Worm (Caenorhabditis elegans) whole organism, mixed stage, embryonic: ENCODE results near the gene F47B10.5.

Experiments used
- M03D4.4 ChIP-seq: sonication (generic microtip); optimal IDR thresholded peaks from 2 replicates; lab custom pipeline; 2017; ENCODE audit warnings: mild to moderate bottlenecking, missing genetic modification characterization, missing compliant biosample characterization
- blmp-1 ChIP-seq: fragments of 150-350 bp; optimal IDR thresholded peaks from 2 replicates; lab custom pipeline; 2014; ENCODE audit warnings: missing biosample characterization, missing genetic modification characterization
- ceh-39 ChIP-seq: fragments of 150-350 bp; optimal IDR thresholded peaks from 2 replicates; lab custom pipeline; 2014; ENCODE audit warnings: missing biosample characterization, missing genetic modification characterization
- ceh-43 ChIP-seq: fragments of 200-800 bp; sonication (Bioruptor generic); optimal IDR thresholded peaks from 2 replicates; lab custom pipeline; 2018; ENCODE audit warnings: mild to moderate bottlenecking, missing genetic modification characterization, moderate library complexity, missing compliant biosample characterization
- ces-1 ChIP-seq: fragments of 150-350 bp; optimal IDR thresholded peaks from 2 replicates; lab custom pipeline; 2014; ENCODE audit warnings: missing biosample characterization, missing genetic modification reagents, missing genetic modification characterization
- cnd-1 ChIP-seq: fragments of 200-800 bp; sonication (Bioruptor generic); optimal IDR thresholded peaks from 2 replicates; lab custom pipeline; 2018; ENCODE audit warnings: mild to moderate bottlenecking, missing genetic modification characterization, missing compliant biosample characterization
- drap-1 ChIP-seq: fragments of 200-800 bp; sonication (Bioruptor generic); optimal IDR thresholded peaks from 3 replicates; lab custom pipeline; 2018; ENCODE audit warnings: mild to moderate bottlenecking, missing genetic modification characterization, missing compliant biosample characterization
- elt-1 ChIP-seq: sonication (generic microtip); optimal IDR thresholded peaks from 2 replicates; lab custom pipeline; 2017; ENCODE audit warnings: missing genetic modification characterization, mild to moderate bottlenecking, missing compliant biosample characterization, antibody characterized with exemption, moderate library complexity, borderline replicate concordance; ENCODE audit not compliant: insufficient read depth
- elt-3 ChIP-seq: fragments of 150-350 bp; optimal IDR thresholded peaks from 2 replicates; lab custom pipeline; 2014; ENCODE audit warnings: missing biosample characterization, missing genetic modification characterization
- flh-1 ChIP-seq: fragments of 200-800 bp; sonication (Bioruptor generic); optimal IDR thresholded peaks from 2 replicates; lab custom pipeline; 2018; ENCODE audit warnings: mild to moderate bottlenecking, missing genetic modification characterization, moderate library complexity, missing compliant biosample characterization
- ham-2 ChIP-seq: fragments of 200-800 bp; sonication (Bioruptor generic); optimal IDR thresholded peaks from 2 replicates; lab custom pipeline; 2018; ENCODE audit warnings: mild to moderate bottlenecking, missing genetic modification characterization, missing compliant biosample characterization
- hlh-1 ChIP-seq: fragments of 150-350 bp; optimal IDR thresholded peaks from 2 replicates; lab custom pipeline; 2014; ENCODE audit warnings: missing biosample characterization, missing genetic modification reagents, missing genetic modification characterization
- lin-13 ChIP-seq: fragments of 150-350 bp; optimal IDR thresholded peaks from 2 replicates; lab custom pipeline; 2014; ENCODE audit warnings: missing biosample characterization, missing genetic modification characterization
- lsy-2 ChIP-seq: fragments of 150-350 bp; optimal IDR thresholded peaks from 2 replicates; lab custom pipeline; 2014; ENCODE audit warnings: missing biosample characterization, missing genetic modification characterization
- mab-5 ChIP-seq: fragments of 150-350 bp; optimal IDR thresholded peaks from 2 replicates; lab custom pipeline; 2014; ENCODE audit warnings: missing biosample characterization, missing genetic modification characterization
- mep-1 ChIP-seq: fragments of 150-350 bp; optimal IDR thresholded peaks from 2 replicates; lab custom pipeline; 2017; ENCODE audit warnings: missing biosample characterization, missing genetic modification reagents, missing genetic modification characterization, inconsistent platforms
- mls-2 ChIP-seq: sonication (generic microtip); optimal IDR thresholded peaks from 2 replicates; lab custom pipeline; 2016; ENCODE audit warnings: mild to moderate bottlenecking, missing genetic modification characterization, moderate library complexity, missing compliant biosample characterization
- nhr-12 ChIP-seq: fragments of 150-350 bp; optimal IDR thresholded peaks from 2 replicates; lab custom pipeline; 2014; ENCODE audit warnings: missing biosample characterization, missing genetic modification characterization
- nhr-2 ChIP-seq: fragments of 150-350 bp; optimal IDR thresholded peaks from 2 replicates; lab custom pipeline; 2014; ENCODE audit warnings: missing biosample characterization, missing genetic modification characterization
- nhr-237 ChIP-seq: fragments of 150-350 bp; optimal IDR thresholded peaks from 2 replicates; lab custom pipeline; 2014; ENCODE audit warnings: missing biosample characterization, missing genetic modification characterization
- nhr-28 ChIP-seq: fragments of 150-350 bp; optimal IDR thresholded peaks from 2 replicates; lab custom pipeline; 2014; ENCODE audit warnings: missing biosample characterization, missing genetic modification characterization
- nhr-76 ChIP-seq: sonication (generic microtip); optimal IDR thresholded peaks from 2 replicates; lab custom pipeline; 2017; ENCODE audit warnings: missing biosample characterization, missing genetic modification characterization
- pha-4 ChIP-seq: fragments of 150-350 bp; optimal IDR thresholded peaks from 2 replicates; lab custom pipeline; 2018; ENCODE audit warnings: missing biosample characterization, missing genetic modification reagents, missing genetic modification characterization
- sem-2 ChIP-seq: fragments of 200-800 bp; sonication (Bioruptor generic); optimal IDR thresholded peaks from 2 replicates; lab custom pipeline; 2018; ENCODE audit warnings: mild to moderate bottlenecking, missing genetic modification characterization, missing compliant biosample characterization
- snpc-4 ChIP-seq: fragments of 150-350 bp; optimal IDR thresholded peaks from 2 replicates; lab custom pipeline; 2014; ENCODE audit warnings: missing biosample characterization, missing genetic modification characterization
- tbx-8 ChIP-seq: fragments of 200-800 bp; sonication (Bioruptor generic); optimal IDR thresholded peaks from 2 replicates; lab custom pipeline; 2018; ENCODE audit warnings: mild to moderate bottlenecking, missing genetic modification characterization, moderate library complexity, missing compliant biosample characterization
- unc-120 ChIP-seq: sonication (generic microtip); optimal IDR thresholded peaks from 2 replicates; lab custom pipeline; 2017; ENCODE audit warnings: missing genetic modification characterization, missing compliant biosample characterization; ENCODE audit not compliant: poor library complexity, severe bottlenecking
- unc-39 ChIP-seq: fragments of 150-350 bp; optimal IDR thresholded peaks from 2 replicates; lab custom pipeline; 2014; ENCODE audit warnings: missing biosample characterization, missing genetic modification characterization
- unc-62 ChIP-seq: fragments of 150-350 bp; optimal IDR thresholded peaks from 2 replicates; lab custom pipeline; 2014; ENCODE audit warnings: missing biosample characterization, missing genetic modification reagents, missing genetic modification characterization
- zip-8 ChIP-seq: fragments of 150-350 bp; optimal IDR thresholded peaks from 2 replicates; lab custom pipeline; 2014; ENCODE audit warnings: missing biosample characterization, missing genetic modification characterization
- ztf-11 ChIP-seq: fragments of 150-350 bp; optimal IDR thresholded peaks from 2 replicates; lab custom pipeline; 2014; ENCODE audit warnings: missing biosample characterization, missing genetic modification characterization

Gene F47B10.5

DNA sequence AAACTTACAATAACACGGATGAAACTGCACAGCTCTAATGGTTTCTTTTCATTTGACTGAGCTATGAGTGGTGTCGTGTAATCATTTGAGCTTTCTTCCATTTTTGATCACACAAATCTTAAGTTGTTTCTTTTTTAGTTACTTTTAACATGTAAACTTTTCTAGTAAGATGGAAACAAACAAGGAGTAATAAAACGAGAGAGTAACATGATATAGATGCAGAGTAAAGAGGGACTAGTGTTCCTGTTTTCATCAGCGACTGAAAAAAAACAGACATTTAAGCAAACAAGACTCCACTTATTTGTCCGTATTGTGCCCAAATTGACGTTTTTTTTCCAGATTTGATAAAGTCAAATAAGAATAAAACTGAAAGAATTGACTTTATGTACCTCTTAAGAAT lies 20.2 kb downstream of the F47B10.5 start, which contains the start of gene pgp-7:
Gene pgp-7 (minus strand): TSS at position 101 of the 400 bp plus-strand sequence.
- TF ChIP-seq unc-120 (tag; lab: Kevin White, UChicago) (no peak), nhr-2 (tag; lab: Kevin White, UChicago) (no peak), ham-2 (no peak), ztf-11 (no peak), ces-1 (GFP tag; lab: Kevin White, UChicago) (no peak), tbx-8 (GFP tag; lab: Kevin White, UChicago) (no peak), snpc-4 (tag; lab: Kevin White, UChicago) (no peak), unc-62 (GFP tag; lab: Kevin White, UChicago) (no peak), drap-1 (GFP tag; lab: Kevin White, UChicago) (no peak), ceh-43 (GFP tag; lab: Kevin White, UChicago) (no peak), mls-2 (no peak), hlh-1 (no peak)

DNA sequence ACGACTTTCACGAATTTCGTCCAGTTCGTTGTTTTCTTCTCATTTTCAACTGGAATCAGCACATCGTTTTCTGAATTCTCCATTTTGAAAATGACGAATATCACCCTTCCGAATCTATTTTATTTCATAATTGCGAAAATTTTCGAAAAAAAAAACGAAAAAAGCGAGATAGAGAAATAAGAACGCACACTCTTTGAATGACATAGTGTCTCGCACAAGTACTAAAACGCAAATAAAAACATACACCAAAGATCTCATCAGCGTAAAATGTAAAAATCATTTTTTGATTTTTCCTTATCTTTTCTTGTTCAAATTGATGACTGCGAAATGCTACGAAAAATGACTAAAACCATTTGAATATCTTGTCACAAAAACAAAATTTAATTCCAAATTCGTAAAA lies 26.0 kb downstream of the F47B10.5 start, which contains the start of gene pgp-8:
Gene pgp-8 (minus strand): TSS at position 101 of the 400 bp plus-strand sequence.
- no peak for TF ChIP-seq mls-2
- no peak for TF ChIP-seq nhr-28 (tag; lab: Kevin White, UChicago)
- no peak for TF ChIP-seq hlh-1
- TF ChIP-seq pha-4 (tag; lab: Kevin White, UChicago), result no peak
- no peak for TF ChIP-seq tbx-8 (GFP tag; lab: Kevin White, UChicago)
- no peak for TF ChIP-seq flh-1 (GFP tag; lab: Kevin White, UChicago)

DNA sequence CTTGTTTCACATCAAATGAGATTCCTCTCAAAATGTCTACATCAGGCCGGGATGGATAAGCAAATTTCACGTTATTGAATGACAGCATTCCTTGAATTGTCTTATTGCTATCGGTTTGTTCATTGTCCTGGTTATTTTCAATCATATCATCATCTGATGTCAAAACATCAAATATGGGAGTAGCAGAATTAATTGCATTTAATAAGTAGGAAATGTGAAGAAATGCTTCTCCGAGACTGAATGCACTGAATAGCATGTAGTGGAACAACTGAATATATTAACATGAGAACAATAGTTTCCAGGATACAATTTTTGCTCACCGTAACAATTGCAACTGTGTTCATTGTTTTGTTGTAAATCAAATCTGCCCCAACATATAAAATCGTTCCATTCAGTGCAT lies 27.8 kb downstream of the F47B10.5 start:
- TF ChIP-seq mep-1 (tag; lab: Kevin White, UChicago) (no peak), drap-1 (GFP tag; lab: Kevin White, UChicago) (no peak), snpc-4 (tag; lab: Kevin White, UChicago) (no peak), M03D4.4 (tag; lab: Kevin White, UChicago) (no peak), zip-8 (no peak), mab-5 (tag; lab: Kevin White, UChicago) (no peak), lin-13 (tag; lab: Kevin White, UChicago) (no peak), mls-2 (no peak), nhr-2 (tag; lab: Kevin White, UChicago) (no peak), unc-62 (GFP tag; lab: Kevin White, UChicago) (no peak), unc-39 (tag; lab: Kevin White, UChicago) (no peak), ceh-39 (no peak), nhr-76 (no peak), elt-3 (tag; lab: Kevin White, UChicago) (no peak), nhr-12 (tag; lab: Kevin White, UChicago) (no peak), lsy-2 (tag; lab: Kevin White, UChicago) (no peak)

DNA sequence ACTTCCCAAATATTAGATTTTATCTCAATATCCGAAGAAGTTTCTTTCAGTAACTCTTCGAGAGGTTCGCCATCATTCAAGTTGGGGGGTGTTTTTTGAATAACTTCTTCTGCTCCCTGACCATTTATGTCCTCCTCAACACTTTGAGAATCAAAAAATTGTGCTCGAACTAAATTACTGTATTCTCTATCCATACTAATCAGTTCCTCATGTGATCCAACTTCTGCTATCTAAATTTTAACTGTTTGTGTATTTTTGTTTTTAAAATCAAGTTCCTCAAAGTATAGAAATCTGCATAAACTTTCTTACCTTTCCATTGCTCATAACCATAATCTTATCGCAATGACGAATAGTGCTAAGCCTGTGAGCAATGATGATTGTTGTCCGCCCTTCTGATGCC lies 28.7 kb downstream of the F47B10.5 start:
- TF ChIP-seq blmp-1 (no peak), M03D4.4 (tag; lab: Kevin White, UChicago) (no peak), mep-1 (tag; lab: Kevin White, UChicago) (no peak), sem-2 (no peak)

DNA sequence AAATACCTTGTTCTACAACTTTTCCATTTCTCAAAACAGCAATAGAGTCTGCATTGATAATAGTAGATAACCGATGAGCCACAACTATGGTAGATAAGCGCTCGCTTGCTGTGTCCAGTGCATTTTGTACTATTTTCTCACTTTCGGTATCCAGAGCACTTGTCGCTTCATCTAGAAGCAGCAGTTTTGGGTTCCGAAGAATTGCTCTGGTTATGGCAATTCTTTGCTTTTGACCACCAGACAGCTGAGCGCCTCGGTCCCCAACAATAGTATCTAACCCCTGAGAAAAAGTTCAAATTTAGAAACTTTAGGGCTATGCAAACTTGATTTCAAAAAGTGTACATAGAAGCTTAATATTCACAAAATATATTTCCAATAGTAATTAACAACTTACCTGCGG lies 30.7 kb downstream of the F47B10.5 start:
- no peak for TF ChIP-seq blmp-1
- TF ChIP-seq tbx-8 (GFP tag; lab: Kevin White, UChicago), result no peak
- no peak for TF ChIP-seq lin-13 (tag; lab: Kevin White, UChicago)
- TF ChIP-seq snpc-4 (tag; lab: Kevin White, UChicago), result no peak
- no peak for TF ChIP-seq mep-1 (tag; lab: Kevin White, UChicago)
- TF ChIP-seq nhr-76, result no peak
- no peak for TF ChIP-seq nhr-237
- no peak for TF ChIP-seq unc-39 (tag; lab: Kevin White, UChicago)
- no peak for TF ChIP-seq mab-5 (tag; lab: Kevin White, UChicago)
- no peak for TF ChIP-seq nhr-12 (tag; lab: Kevin White, UChicago)
- no peak for TF ChIP-seq ztf-11
- TF ChIP-seq M03D4.4 (tag; lab: Kevin White, UChicago), result no peak
- TF ChIP-seq lsy-2 (tag; lab: Kevin White, UChicago), result no peak
- TF ChIP-seq cnd-1, result no peak
- TF ChIP-seq ceh-43 (GFP tag; lab: Kevin White, UChicago), result no peak
- no peak for TF ChIP-seq ces-1 (GFP tag; lab: Kevin White, UChicago)
- no peak for TF ChIP-seq elt-1
